Worm (Caenorhabditis elegans): ENCODE results near the gene C04E7.5.

The C04E7.5 gene

DNA sequence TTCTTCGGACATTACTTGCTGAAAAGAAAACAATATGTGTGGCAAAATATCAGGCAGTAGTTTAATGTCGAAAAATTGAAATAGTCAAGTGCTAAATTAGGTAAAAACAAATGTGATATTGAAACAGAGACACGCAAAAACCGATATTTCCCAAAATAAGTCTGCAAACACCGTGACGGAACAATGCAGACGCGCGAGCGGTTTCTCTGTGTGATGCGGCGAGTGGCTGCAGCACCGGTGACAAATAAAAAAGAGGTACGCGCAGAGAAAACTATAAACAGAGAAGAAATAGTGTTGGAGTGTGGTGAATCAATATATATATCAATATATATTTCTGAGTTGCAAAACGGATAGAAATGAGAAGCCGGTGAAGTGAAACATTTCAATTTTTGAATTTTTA lies 22.1 kb downstream of the C04E7.5 start, which contains the start of gene ife-2:
ife-2 (minus strand) TSS at position 18 of the 400 bp plus-strand sequence.
- TF ChIP-seq cog-1 (tag; optimal IDR thresholded peaks at IDR 0.05) (peak; percentile 44), ztf-29 (GFP tag; IDR thresholded peaks at IDR 0.05) (no peak), ref-1 (GFP tag; conservative IDR thresholded peaks at IDR 0.05) (no peak)

- TF ChIP-seq flt-1 (GFP tag; IDR thresholded peaks at IDR 0.05) = 0 out of 2 replicates have a peak, but pooled peaks have one; percentile 15
- no peak for TF ChIP-seq ztf-29 (GFP tag; IDR thresholded peaks at IDR 0.05)
Measured at ce11 chrX:388728-389127, 28.1 kb downstream of the C04E7.5 start, which contains the start of gene ceh-93. TSS of gene ceh-93 (minus strand) at chrX:388797.

ce11 chrX:389566-389965 lies 29.0 kb downstream of the C04E7.5 start:
- TF ChIP-seq ztf-23 (GFP tag; IDR thresholded peaks at IDR 0.05) = no peak
- no peak for TF ChIP-seq cog-1 (tag; optimal IDR thresholded peaks at IDR 0.05)
- TF ChIP-seq T22C8.4 (GFP tag; IDR thresholded peaks at IDR 0.05) = no peak
- no peak for TF ChIP-seq klf-2 (GFP tag; conservative IDR thresholded peaks at IDR 0.05)
- no peak for TF ChIP-seq tab-1 (GFP tag; IDR thresholded peaks at IDR 0.05)
- TF ChIP-seq flt-1 (GFP tag; IDR thresholded peaks at IDR 0.05) = no peak
- no peak for TF ChIP-seq ztf-29 (GFP tag; IDR thresholded peaks at IDR 0.05)
- no peak for TF ChIP-seq med-1 (GFP tag; optimal IDR thresholded peaks at IDR 0.05; ENCODE audit: insufficient read depth)
- no peak for TF ChIP-seq ref-1 (GFP tag; conservative IDR thresholded peaks at IDR 0.05)

DNA sequence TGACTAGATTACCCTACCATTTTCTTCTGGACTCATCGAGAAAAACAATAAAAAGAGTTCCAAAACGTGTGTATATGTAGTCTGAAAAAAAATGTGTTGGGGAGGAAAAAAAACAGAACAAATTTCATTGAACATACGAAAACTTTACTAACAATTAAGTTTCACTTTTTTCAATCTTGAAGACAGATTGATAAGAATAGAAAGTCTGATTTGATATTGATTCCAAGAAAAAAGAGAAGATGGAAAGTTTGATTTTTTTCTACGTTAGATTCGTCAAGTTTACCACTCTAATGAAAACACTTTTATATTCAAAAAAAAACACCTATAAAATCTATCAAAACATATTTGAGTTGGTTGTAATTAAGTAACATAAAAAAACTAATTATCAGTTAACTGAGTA lies 29.9 kb downstream of the C04E7.5 start, which contains the start of gene R04A9.9:
R04A9.9 (minus strand) TSS at position 101 of the 400 bp plus-strand sequence.
- TF ChIP-seq flt-1 (GFP tag; IDR thresholded peaks at IDR 0.05) (no peak), klf-2 (GFP tag; conservative IDR thresholded peaks at IDR 0.05) (no peak), ref-1 (GFP tag; conservative IDR thresholded peaks at IDR 0.05) (no peak), ztf-23 (GFP tag; IDR thresholded peaks at IDR 0.05) (no peak), med-1 (GFP tag; optimal IDR thresholded peaks at IDR 0.05; ENCODE audit: insufficient read depth) (no peak), T22C8.4 (GFP tag; IDR thresholded peaks at IDR 0.05) (no peak), cog-1 (tag; optimal IDR thresholded peaks at IDR 0.05) (no peak), tab-1 (GFP tag; IDR thresholded peaks at IDR 0.05) (no peak), ztf-29 (GFP tag; IDR thresholded peaks at IDR 0.05) (no peak)

- TF ChIP-seq flt-1 (GFP tag; IDR thresholded peaks at IDR 0.05) (no peak), ztf-23 (GFP tag; IDR thresholded peaks at IDR 0.05) (no peak), tab-1 (GFP tag; IDR thresholded peaks at IDR 0.05) (no peak), cog-1 (tag; optimal IDR thresholded peaks at IDR 0.05) (no peak), ref-1 (GFP tag; conservative IDR thresholded peaks at IDR 0.05) (no peak)
Measured at ce11 chrX:394709-395108, 34.1 kb downstream of the C04E7.5 start, which contains the start of gene R04A9.7. TSS of gene R04A9.7 (minus strand) at chrX:394892.

ce11 chrX:397259-397658 lies 36.7 kb downstream of the C04E7.5 start, which contains the start of gene R04A9.6:
TSS of gene R04A9.6 (plus strand) at chrX:397559.
- no peak for TF ChIP-seq flt-1 (GFP tag; IDR thresholded peaks at IDR 0.05)

ce11 chrX:399535-399934 lies 39.0 kb downstream of the C04E7.5 start:
- TF ChIP-seq T22C8.4 (GFP tag; IDR thresholded peaks at IDR 0.05) (no peak), tab-1 (GFP tag; IDR thresholded peaks at IDR 0.05) (no peak)

DNA sequence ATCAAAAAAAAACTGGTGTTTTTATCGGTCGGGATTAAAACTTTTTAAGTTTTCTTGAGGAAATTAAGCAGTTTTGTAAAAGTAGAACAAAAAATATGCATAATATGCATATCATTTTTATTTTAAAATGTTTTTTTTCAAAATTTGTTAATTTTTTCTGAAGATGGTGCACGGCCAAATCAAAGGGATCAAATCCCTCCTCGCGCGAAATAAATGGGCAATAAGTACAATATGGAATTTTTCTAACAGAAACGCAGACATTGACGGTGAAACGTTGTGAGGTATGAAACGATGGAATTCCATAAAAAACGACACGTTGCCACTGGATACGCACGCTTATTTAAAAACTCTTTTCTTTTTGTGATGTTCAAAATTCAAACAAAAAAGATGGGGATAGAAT lies 42.4 kb downstream of the C04E7.5 start:
- no peak for TF ChIP-seq ztf-23 (GFP tag; IDR thresholded peaks at IDR 0.05)
- no peak for TF ChIP-seq ztf-29 (GFP tag; IDR thresholded peaks at IDR 0.05)
- no peak for TF ChIP-seq cog-1 (tag; optimal IDR thresholded peaks at IDR 0.05)
- TF ChIP-seq klf-2 (GFP tag; conservative IDR thresholded peaks at IDR 0.05) = no peak
- no peak for TF ChIP-seq med-1 (GFP tag; optimal IDR thresholded peaks at IDR 0.05; ENCODE audit: insufficient read depth)
- no peak for TF ChIP-seq flt-1 (GFP tag; IDR thresholded peaks at IDR 0.05)

DNA sequence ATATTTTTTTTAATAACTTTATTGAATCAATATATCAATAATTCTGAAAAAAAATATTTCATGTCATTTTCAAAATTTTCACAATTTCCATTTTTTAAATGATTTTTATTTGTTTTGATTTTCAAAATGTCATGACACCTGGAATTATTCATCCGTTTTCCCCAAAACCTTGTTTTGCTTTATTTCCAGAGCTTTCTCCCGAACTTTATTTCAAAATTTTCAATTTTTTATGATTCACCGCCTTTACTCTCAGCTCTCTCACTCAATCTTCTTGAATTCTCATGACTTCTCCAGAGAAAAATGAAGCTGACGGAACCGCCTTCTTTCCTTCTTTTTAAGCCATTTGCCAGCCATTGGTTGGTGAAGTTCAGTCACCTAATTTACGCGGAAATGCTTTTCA lies 44.0 kb downstream of the C04E7.5 start, which contains the start of gene R04A9.1:
R04A9.1 (plus strand) TSS at position 301 of the 400 bp plus-strand sequence.
- TF ChIP-seq cog-1 (tag; optimal IDR thresholded peaks at IDR 0.05) (no peak), ztf-23 (GFP tag; IDR thresholded peaks at IDR 0.05) (no peak), tab-1 (GFP tag; IDR thresholded peaks at IDR 0.05) (no peak), T22C8.4 (GFP tag; IDR thresholded peaks at IDR 0.05) (no peak), ztf-29 (GFP tag; IDR thresholded peaks at IDR 0.05) (no peak)

- TF ChIP-seq T22C8.4 (GFP tag; IDR thresholded peaks at IDR 0.05) (peak; percentile 82), ref-1 (GFP tag; conservative IDR thresholded peaks at IDR 0.05) (peak; percentile 86), ztf-23 (GFP tag; IDR thresholded peaks at IDR 0.05) (peak; percentile 95), flt-1 (GFP tag; IDR thresholded peaks at IDR 0.05) (peak; percentile 96), cog-1 (tag; optimal IDR thresholded peaks at IDR 0.05) (peak; percentile 94), med-1 (GFP tag; optimal IDR thresholded peaks at IDR 0.05; ENCODE audit: insufficient read depth) (peak; percentile 80), tab-1 (GFP tag; IDR thresholded peaks at IDR 0.05) (peak; percentile 86), klf-2 (GFP tag; conservative IDR thresholded peaks at IDR 0.05) (peak; percentile 94), ztf-29 (GFP tag; IDR thresholded peaks at IDR 0.05) (peak; percentile 89)
Measured at ce11 chrX:410073-410572, 49.5 kb downstream of the C04E7.5 start.
